Worm (Caenorhabditis elegans): ENCODE measurements around the gene try-12.

The try-12 gene

DNA sequence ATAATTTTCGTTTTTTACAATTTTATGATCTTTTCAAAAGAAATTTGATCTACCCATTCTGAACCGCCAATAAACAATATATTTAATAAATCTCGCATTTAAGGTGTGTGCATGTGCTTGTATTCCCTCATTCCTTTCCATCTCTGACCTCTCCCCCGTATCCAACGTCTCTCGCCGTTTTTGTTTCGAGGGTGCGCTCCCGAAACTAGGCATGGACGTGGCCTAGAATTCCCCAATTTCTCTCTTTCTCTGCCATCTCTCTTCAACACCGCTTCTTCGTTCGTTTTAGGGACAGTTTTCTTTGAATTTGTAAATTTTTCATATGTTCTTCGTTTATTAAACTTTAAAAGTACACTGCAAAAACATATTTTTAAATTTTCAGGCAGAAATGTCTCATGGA, 16.4 kb downstream of the try-12 start, which contains the start of gene F25E5.1 (continued):
- TF ChIP-seq grh-1 (GFP tag; IDR thresholded peaks at IDR 0.05) (no peak), tlp-1 (tag; optimal IDR thresholded peaks at IDR 0.05) (no peak), fkh-8 (tag; optimal IDR thresholded peaks at IDR 0.05) (peak; percentile 82), irx-1 (tag; optimal IDR thresholded peaks at IDR 0.05) (peak; percentile 44), pqm-1 (tag; optimal IDR thresholded peaks at IDR 0.05) (no peak), ceh-88 (GFP tag; IDR thresholded peaks at IDR 0.05) (no peak), nhr-28 (tag; optimal IDR thresholded peaks at IDR 0.05) (no peak), lin-14 (GFP tag; optimal IDR thresholded peaks at IDR 0.05) (peak; percentile 93), elt-3 (tag; optimal IDR thresholded peaks at IDR 0.05) (no peak), mab-9 (GFP tag; IDR thresholded peaks at IDR 0.05) (0 out of 2 replicates have a peak, but pooled peaks have one; percentile 29), ceh-63 (GFP tag; optimal IDR thresholded peaks at IDR 0.05) (no peak), nhr-85 (tag) (peak; percentile 87), fkh-4 (tag; optimal IDR thresholded peaks at IDR 0.05; ENCODE audit: borderline replicate concordance) (peak; percentile 30), nhr-47 (tag; optimal IDR thresholded peaks at IDR 0.05) (peak; percentile 72), F16B12.6 (tag; optimal IDR thresholded peaks at IDR 0.05) (peak; percentile 42), nhr-71 (tag; optimal IDR thresholded peaks at IDR 0.05) (peak; percentile 80), zag-1 (tag; optimal IDR thresholded peaks at IDR 0.05) (no peak), nhr-19 (GFP tag; conservative IDR thresholded peaks at IDR 0.05) (peak; percentile 70), fkh-10 (GFP tag; optimal IDR thresholded peaks at IDR 0.05) (no peak), efl-3 (GFP tag; optimal IDR thresholded peaks at IDR 0.05) (no peak), hlh-17 (GFP tag; optimal IDR thresholded peaks at IDR 0.05; ENCODE audit: borderline replicate concordance) (no peak), rnt-1 (tag; optimal IDR thresholded peaks at IDR 0.05) (peak; percentile 93), sox-4 (tag; optimal IDR thresholded peaks at IDR 0.05) (peak; percentile 38), unc-62 (GFP tag; optimal IDR thresholded peaks at IDR 0.05) (no peak), pax-3 (tag; optimal IDR thresholded peaks at IDR 0.05) (no peak), elt-2 (tag; optimal IDR thresholded peaks at IDR 0.05) (peak; percentile 33), snu-23 (GFP tag; optimal IDR thresholded peaks at IDR 0.05) (peak; percentile 76), egl-13 (tag; optimal IDR thresholded peaks at IDR 0.05) (peak; percentile 43), swsn-7 (tag; optimal IDR thresholded peaks at IDR 0.05) (peak; percentile 61), fos-1 (tag; optimal IDR thresholded peaks at IDR 0.05) (no peak), aha-1 (tag; optimal IDR thresholded peaks at IDR 0.05) (no peak)

DNA sequence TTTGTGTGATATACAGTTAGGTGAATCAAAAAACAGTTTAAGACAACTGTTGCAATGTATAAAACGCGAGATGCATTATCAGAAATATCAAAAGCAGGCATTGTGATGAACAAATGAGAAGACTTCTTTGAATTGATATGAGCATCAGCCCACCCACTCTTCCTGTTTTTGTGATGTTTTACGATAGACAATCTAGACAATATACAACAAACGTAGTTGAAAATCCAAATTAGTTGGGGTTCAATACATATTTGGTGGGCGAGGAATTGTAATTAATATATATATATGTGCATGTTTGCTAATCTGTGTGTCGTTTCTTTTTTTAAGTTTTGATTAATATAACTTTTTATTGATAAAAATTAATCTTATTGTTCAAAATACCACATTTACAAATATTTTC, 23.7 kb downstream of the try-12 start, which contains the start of gene str-28:
TSS of gene str-28 (minus strand) at position 101 of the 400 bp plus-strand sequence.
- TF ChIP-seq nhr-84 (tag; optimal IDR thresholded peaks at IDR 0.05) (no peak), lir-3 (tag; optimal IDR thresholded peaks at IDR 0.05; ENCODE audit: poor library complexity) (no peak), lin-15B (tag; optimal IDR thresholded peaks at IDR 0.05) (no peak), snu-23 (GFP tag; optimal IDR thresholded peaks at IDR 0.05) (no peak), C04F5.9 (tag; optimal IDR thresholded peaks at IDR 0.05) (no peak), ceh-63 (GFP tag; optimal IDR thresholded peaks at IDR 0.05) (no peak), aha-1 (tag; optimal IDR thresholded peaks at IDR 0.05) (no peak), ztf-11 (tag; optimal IDR thresholded peaks at IDR 0.05) (no peak), fkh-4 (tag; optimal IDR thresholded peaks at IDR 0.05; ENCODE audit: borderline replicate concordance) (no peak), hlh-17 (GFP tag; optimal IDR thresholded peaks at IDR 0.05; ENCODE audit: borderline replicate concordance) (no peak), mef-2 (tag; optimal IDR thresholded peaks at IDR 0.05) (no peak)

- TF ChIP-seq unc-98 (GFP tag; IDR thresholded peaks at IDR 0.05) (no peak), hlh-4 (tag; optimal IDR thresholded peaks at IDR 0.05) (peak; percentile 63), fkh-8 (tag; optimal IDR thresholded peaks at IDR 0.05) (peak; percentile 15), mab-9 (GFP tag; IDR thresholded peaks at IDR 0.05) (no peak)
These were observed 27.6 kb downstream of the try-12 start, which contains the start of gene srh-125 for ce11 chrV:7476766-7477165. TSS of gene srh-125 (minus strand) at chrV:7476866.
